Worm (Caenorhabditis elegans) whole organism, L1 larva: ENCODE measurements around the gene cutl-29.
A peak's percentile ranks its signal among the peaks of the same experiment; 100 is the strongest.

ENCODE experiments used
- C34B4.2 ChIP-seq: sonication (generic microtip); optimal IDR thresholded peaks from 2 replicates; lab custom pipeline; 2017; ENCODE audit warnings: mild to moderate bottlenecking, missing genetic modification characterization, missing compliant biosample characterization
- Y116A8C.19 ChIP-seq: sonication (generic microtip); optimal IDR thresholded peaks from 2 replicates; lab custom pipeline; 2016; ENCODE audit warnings: missing compliant biosample characterization, missing genetic modification characterization, borderline replicate concordance
- aha-1 ChIP-seq: fragments of 150-350 bp; optimal IDR thresholded peaks from 2 replicates; lab custom pipeline; 2014; ENCODE audit warnings: missing biosample characterization, missing genetic modification characterization
- alr-1 ChIP-seq: fragments of 200-800 bp; sonication (Bioruptor generic); optimal IDR thresholded peaks from 2 replicates; lab custom pipeline; 2018; ENCODE audit warnings: borderline replicate concordance, mild to moderate bottlenecking, missing genetic modification characterization, missing compliant biosample characterization
- aly-2 ChIP-seq: fragments of 150-350 bp; optimal IDR thresholded peaks from 2 replicates; lab custom pipeline; 2014; ENCODE audit warnings: missing biosample characterization, missing genetic modification characterization
- ama-1 ChIP-seq: fragments of 150-350 bp; optimal IDR thresholded peaks from 2 replicates; lab custom pipeline; 2014
- blmp-1 ChIP-seq: fragments of 150-350 bp; optimal IDR thresholded peaks from 2 replicates; lab custom pipeline; 2014; ENCODE audit warnings: missing biosample characterization, missing genetic modification characterization
- ceh-82 ChIP-seq, 3 experiments: fragments of 150-350 bp in 1 of 3; sonication (generic microtip) in 2 of 3; optimal IDR thresholded peaks; 2 replicates each; lab custom pipeline; 2014 to 2017; ENCODE audit warnings: missing biosample characterization in 3 of 3, missing genetic modification characterization in 3 of 3
- dpl-1 ChIP-seq, 3 experiments: fragments of 150-350 bp in 2 of 3; sonication (generic microtip) in 1 of 3; optimal IDR thresholded peaks; 2 replicates each; lab custom pipeline; 2014 to 2017; ENCODE audit warnings: missing biosample characterization in 3 of 3, missing genetic modification characterization in 3 of 3, missing genetic modification reagents in 3 of 3
- efl-1 ChIP-seq, 4 experiments: fragments of 150-350 bp; optimal IDR thresholded peaks in 3 of 4; peaks in 1 of 4; 1 replicate in 1 of 4; 2 replicates in 3 of 4; lab custom pipeline; 2014; ENCODE audit warnings: missing biosample characterization in 2 of 4, missing genetic modification characterization in 2 of 4, missing genetic modification reagents in 2 of 4
- egl-13 ChIP-seq: sonication (generic microtip); optimal IDR thresholded peaks from 2 replicates; lab custom pipeline; 2016; ENCODE audit warnings: missing genotype, missing genetic modification reagents, missing genetic modification characterization, missing compliant biosample characterization
- elt-2 ChIP-seq: sonication (generic microtip); optimal IDR thresholded peaks from 2 replicates; lab custom pipeline; 2016; ENCODE audit warnings: missing genetic modification characterization, mild to moderate bottlenecking, inconsistent platforms, missing compliant biosample characterization, missing genetic modification reagents
- ets-5 ChIP-seq: fragments of 200-800 bp; sonication (Bioruptor generic); IDR thresholded peaks from 2 replicates; pipeline ENCODE4 v1.3.6; 2022; ENCODE audit warnings: missing genetic modification characterization, missing compliant biosample characterization
- fkh-10 ChIP-seq: sonication (generic microtip); optimal IDR thresholded peaks from 2 replicates; lab custom pipeline; 2017; ENCODE audit warnings: missing biosample characterization, missing genetic modification reagents, missing genetic modification characterization
- hpl-2 ChIP-seq: fragments of 150-350 bp; optimal IDR thresholded peaks from 2 replicates; lab custom pipeline; 2014; ENCODE audit warnings: missing biosample characterization, missing genetic modification reagents, missing genetic modification characterization
- isw-1 ChIP-seq: fragments of 200-800 bp; sonication (Bioruptor generic); IDR thresholded peaks from 2 replicates; pipeline ENCODE4 v1.3.6; 2022; ENCODE audit warnings: missing genetic modification characterization, missing compliant biosample characterization
- jun-1 ChIP-seq: fragments of 150-350 bp; optimal IDR thresholded peaks from 2 replicates; lab custom pipeline; 2014; ENCODE audit warnings: missing biosample characterization, missing genetic modification reagents, missing genetic modification characterization
- lin-35 ChIP-seq, 2 experiments: fragments of 150-350 bp; optimal IDR thresholded peaks; 2 replicates each; lab custom pipeline; 2014; ENCODE audit warnings: missing biosample characterization in 2 of 2, missing genetic modification characterization in 2 of 2, missing genetic modification reagents in 2 of 2
- lin-39 ChIP-seq: fragments of 150-350 bp; optimal IDR thresholded peaks from 2 replicates; lab custom pipeline; 2014; ENCODE audit warnings: missing biosample characterization, missing genetic modification reagents, missing genetic modification characterization
- mab-9 ChIP-seq: fragments of 200-800 bp; sonication (Bioruptor generic); IDR thresholded peaks from 2 replicates; pipeline ENCODE4 v1.3.6; 2022; ENCODE audit warnings: missing genetic modification reagents, missing genetic modification characterization, missing compliant biosample characterization
- mdl-1 ChIP-seq, 2 experiments: fragments of 150-350 bp; optimal IDR thresholded peaks; 2 replicates each; lab custom pipeline; 2014 to 2017; ENCODE audit warnings: missing biosample characterization in 2 of 2, missing genetic modification characterization in 2 of 2, inconsistent platforms in 1 of 2
- mef-2 ChIP-seq: fragments of 150-350 bp; optimal IDR thresholded peaks from 2 replicates; lab custom pipeline; 2014; ENCODE audit warnings: missing biosample characterization, missing genetic modification characterization
- nhr-19 ChIP-seq: fragments of 200-800 bp; sonication (Bioruptor generic); conservative IDR thresholded peaks from 2 replicates; pipeline ENCODE4 v1.3.6; 2022; ENCODE audit warnings: missing genetic modification characterization, missing compliant biosample characterization
- nhr-20 ChIP-seq: sonication (generic microtip); optimal IDR thresholded peaks from 2 replicates; lab custom pipeline; 2016; ENCODE audit warnings: mild to moderate bottlenecking, missing genetic modification characterization, missing compliant biosample characterization
- nhr-71 ChIP-seq: sonication (generic microtip); optimal IDR thresholded peaks from 2 replicates; lab custom pipeline; 2016; ENCODE audit warnings: mild to moderate bottlenecking, missing genetic modification characterization, moderate library complexity, missing compliant biosample characterization
- nhr-77 ChIP-seq: fragments of 150-350 bp; optimal IDR thresholded peaks from 2 replicates; lab custom pipeline; 2014; ENCODE audit warnings: missing biosample characterization, missing genetic modification characterization
- nhr-85 ChIP-seq: sonication (generic microtip); peaks from one replicate; lab custom pipeline; 2016; ENCODE audit warnings: missing genetic modification characterization, inconsistent platforms, missing compliant biosample characterization
- nhr-90 ChIP-seq: sonication (generic microtip); optimal IDR thresholded peaks from 2 replicates; lab custom pipeline; 2016; ENCODE audit warnings: mild to moderate bottlenecking, missing genetic modification characterization, missing compliant biosample characterization; ENCODE audit not compliant: poor library complexity
- pqm-1 ChIP-seq: sonication (generic microtip); optimal IDR thresholded peaks from 3 replicates; lab custom pipeline; 2017; ENCODE audit warnings: missing biosample characterization, missing genetic modification characterization
- snu-23 ChIP-seq: sonication (generic microtip); optimal IDR thresholded peaks from 2 replicates; lab custom pipeline; 2016; ENCODE audit warnings: missing genetic modification characterization, missing compliant biosample characterization
- swsn-7 ChIP-seq: sonication (generic microtip); optimal IDR thresholded peaks from 2 replicates; lab custom pipeline; 2016; ENCODE audit warnings: missing genetic modification characterization, missing compliant biosample characterization
- tbx-2 ChIP-seq: sonication (generic microtip); optimal IDR thresholded peaks from 2 replicates; lab custom pipeline; 2016; ENCODE audit warnings: missing genetic modification characterization, missing compliant biosample characterization
- tlp-1 ChIP-seq: fragments of 150-350 bp; optimal IDR thresholded peaks from 2 replicates; lab custom pipeline; 2014; ENCODE audit warnings: missing biosample characterization, missing genetic modification characterization
- vab-15 ChIP-seq: sonication (generic microtip); optimal IDR thresholded peaks from 2 replicates; lab custom pipeline; 2017; ENCODE audit warnings: missing genotype, mild to moderate bottlenecking, missing genetic modification characterization, missing compliant biosample characterization
- xbp-1 ChIP-seq: sonication (generic microtip); optimal IDR thresholded peaks from 2 replicates; lab custom pipeline; 2016; ENCODE audit warnings: missing genetic modification characterization, missing compliant biosample characterization
- ztf-11 ChIP-seq, 2 experiments: sonication (generic microtip); optimal IDR thresholded peaks; 2 replicates each; lab custom pipeline; 2016 to 2017; ENCODE audit warnings: missing genetic modification characterization in 2 of 2, missing biosample characterization in 1 of 2, missing compliant biosample characterization in 1 of 2
- ztf-4 ChIP-seq: fragments of 150-350 bp; optimal IDR thresholded peaks from 2 replicates; lab custom pipeline; 2014; ENCODE audit warnings: missing biosample characterization, missing genetic modification characterization

Gene cutl-29

ce11 chrX:8247088-8247487 is 23.7 kb downstream of the cutl-29 start:
- TF ChIP-seq ztf-11 (tag; optimal IDR thresholded peaks at IDR 0.05; lab: Kevin White, UChicago) (no peak), alr-1 (tag; lab: Kevin White, UChicago) (no peak), snu-23 (GFP tag; lab: Kevin White, UChicago) (no peak), swsn-7 (tag; lab: Kevin White, UChicago) (no peak), tbx-2 (tag; lab: Kevin White, UChicago) (no peak), ceh-82 (tag; optimal IDR thresholded peaks at IDR 0.05; lab: Kevin White, UChicago) (no peak), ama-1 (no peak), efl-1 (optimal IDR thresholded peaks at IDR 0.05; lab: Kevin White, UChicago) (no peak), efl-1 (GFP tag; optimal IDR thresholded peaks at IDR 0.05 in 1 of 2; lab: Kevin White, UChicago) (no peak), lin-35 (GFP tag; optimal IDR thresholded peaks at IDR 0.05; lab: Kevin White, UChicago) (no peak), C34B4.2 (tag; lab: Kevin White, UChicago) (no peak), mef-2 (no peak), dpl-1 (GFP tag; optimal IDR thresholded peaks at IDR 0.05; lab: Kevin White, UChicago) (no peak), nhr-71 (tag; lab: Kevin White, UChicago) (no peak), nhr-19 (GFP tag; lab: Robert Waterston, UW) (no peak), Y116A8C.19 (no peak), mab-9 (no peak), vab-15 (tag; lab: Kevin White, UChicago) (no peak)

- peak; percentile 62 for TF ChIP-seq elt-2 (tag; lab: Kevin White, UChicago)
- no peak for TF ChIP-seq ama-1
- TF ChIP-seq nhr-85 (tag; lab: Kevin White, UChicago), result no peak
These were observed 24.7 kb downstream of the cutl-29 start, which contains the start of gene kqt-2 for ce11 chrX:8246126-8246525. kqt-2 (minus strand) TSS chrX:8246369.

- TF ChIP-seq ets-5 (GFP tag; lab: Robert Waterston, UW) (no peak), jun-1 (tag; lab: Kevin White, UChicago) (peak; percentile 52), lin-35 (GFP tag; optimal IDR thresholded peaks at IDR 0.05; lab: Kevin White, UChicago) (peak in 1 of 2 experiments; percentile 44), nhr-20 (tag; lab: Kevin White, UChicago) (peak; percentile 14), hpl-2 (GFP tag; lab: Kevin White, UChicago) (peak; percentile 6), elt-2 (tag; lab: Kevin White, UChicago) (peak; percentile 93), tlp-1 (peak; percentile 37), aly-2 (tag; lab: Kevin White, UChicago) (no peak), mdl-1 (tag; optimal IDR thresholded peaks at IDR 0.05; lab: Kevin White, UChicago) (peak in 1 of 2 experiments; percentile 44), fkh-10 (no peak), ztf-4 (tag; lab: Kevin White, UChicago) (no peak), lin-39 (tag; lab: Kevin White, UChicago) (no peak), aha-1 (tag; lab: Kevin White, UChicago) (no peak), pqm-1 (tag; lab: Kevin White, UChicago) (peak; percentile 61), blmp-1 (tag; lab: Kevin White, UChicago) (no peak), xbp-1 (tag; lab: Kevin White, UChicago) (peak; percentile 12)
- TF ChIP-seq, all 84 proteins: peak for 9
These were observed 27.7 kb downstream of the cutl-29 start for ce11 chrX:8243116-8243515.

- TF ChIP-seq mdl-1 (tag; optimal IDR thresholded peaks at IDR 0.05; lab: Kevin White, UChicago) (peak in 1 of 2 experiments; percentile 50), nhr-77 (tag; lab: Kevin White, UChicago) (no peak), egl-13 (tag; lab: Kevin White, UChicago) (no peak), nhr-71 (tag; lab: Kevin White, UChicago) (peak; percentile 29), hpl-2 (GFP tag; lab: Kevin White, UChicago) (no peak), xbp-1 (tag; lab: Kevin White, UChicago) (no peak), isw-1 (GFP tag; lab: Robert Waterston, UW) (no peak), lin-35 (GFP tag; optimal IDR thresholded peaks at IDR 0.05; lab: Kevin White, UChicago) (peak in 1 of 2 experiments; percentile 3), nhr-90 (tag; lab: Kevin White, UChicago) (peak; percentile 5), elt-2 (tag; lab: Kevin White, UChicago) (peak; percentile 86)
These were observed 28.9 kb downstream of the cutl-29 start, which contains the start of gene endu-2 for ce11 chrX:8241906-8242305. endu-2 (plus strand) TSS chrX:8242301.
